Worm (Caenorhabditis elegans): ENCODE measurements around the gene R13D11.4.

Gene R13D11.4

DNA sequence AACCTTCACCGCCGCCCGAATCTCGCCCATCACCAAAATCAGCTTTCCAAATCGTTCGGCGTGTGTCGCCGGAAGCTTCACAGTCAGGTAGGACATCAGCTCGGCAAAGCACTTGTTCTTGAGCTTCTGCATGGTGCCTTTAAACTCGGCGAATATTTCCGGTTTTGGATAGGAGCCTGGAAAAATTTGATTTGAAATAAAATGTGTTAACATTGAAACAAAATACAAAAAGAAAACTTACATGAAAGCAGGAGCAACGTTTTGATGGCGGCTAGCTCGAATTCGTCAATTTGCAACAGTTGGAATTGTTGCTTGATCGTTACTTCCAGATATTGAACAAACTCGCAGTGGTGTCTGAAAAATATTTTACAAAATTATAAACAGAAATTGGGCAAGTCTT lies 7.9 kb upstream of the R13D11.4 start:
- TF ChIP-seq tbx-2 (tag; optimal IDR thresholded peaks at IDR 0.05) (no peak), ama-1 (optimal IDR thresholded peaks at IDR 0.05) (no peak), mab-9 (GFP tag; IDR thresholded peaks at IDR 0.05) (no peak), mdl-1 (tag; optimal IDR thresholded peaks at IDR 0.05) (no peak), pax-3 (tag; optimal IDR thresholded peaks at IDR 0.05) (no peak), nhr-84 (tag; optimal IDR thresholded peaks at IDR 0.05) (no peak), nhr-90 (tag; optimal IDR thresholded peaks at IDR 0.05; ENCODE audit: poor library complexity) (no peak), fkh-8 (tag; optimal IDR thresholded peaks at IDR 0.05) (no peak), xbp-1 (tag; optimal IDR thresholded peaks at IDR 0.05) (no peak)

DNA sequence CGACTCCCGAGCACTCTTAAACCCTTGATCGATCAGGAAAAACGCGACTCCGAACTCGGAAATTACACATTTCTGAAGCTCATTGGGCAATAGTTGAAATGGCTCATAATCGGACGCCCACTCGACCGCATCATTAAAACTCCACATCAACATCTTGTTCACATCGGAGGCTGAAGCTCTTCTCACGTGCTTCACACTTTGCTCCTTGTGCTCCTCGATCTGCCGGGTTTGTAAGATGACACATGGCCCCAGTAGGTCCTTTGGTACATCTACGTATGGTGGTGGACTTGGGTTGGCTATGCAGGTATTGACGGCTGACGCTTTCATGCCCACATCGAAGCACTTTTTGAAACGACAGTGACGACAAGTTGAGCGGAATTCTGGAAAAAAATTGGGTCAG lies 7.1 kb upstream of the R13D11.4 start:
- TF ChIP-seq ceh-90 (tag; optimal IDR thresholded peaks at IDR 0.05) (no peak), fkh-4 (tag; optimal IDR thresholded peaks at IDR 0.05; ENCODE audit: borderline replicate concordance) (no peak), nhr-85 (tag) (no peak), skn-1 (tag; optimal IDR thresholded peaks at IDR 0.05) (no peak), sup-37 (GFP tag; optimal IDR thresholded peaks at IDR 0.05) (no peak), vab-15 (tag; optimal IDR thresholded peaks at IDR 0.05) (no peak), lir-3 (tag; optimal IDR thresholded peaks at IDR 0.05; ENCODE audit: poor library complexity) (no peak), nhr-19 (GFP tag; conservative IDR thresholded peaks at IDR 0.05) (no peak), nhr-76 (tag; optimal IDR thresholded peaks at IDR 0.05) (no peak), unc-62 (GFP tag; optimal IDR thresholded peaks at IDR 0.05) (no peak), unc-98 (GFP tag; IDR thresholded peaks at IDR 0.05) (no peak), ets-5 (GFP tag; IDR thresholded peaks at IDR 0.05) (no peak), fkh-8 (tag; optimal IDR thresholded peaks at IDR 0.05) (no peak), alr-1 (tag; optimal IDR thresholded peaks at IDR 0.05; ENCODE audit: borderline replicate concordance) (no peak), nhr-84 (tag; optimal IDR thresholded peaks at IDR 0.05) (no peak), elt-3 (tag; optimal IDR thresholded peaks at IDR 0.05) (no peak), snpc-4 (tag; optimal IDR thresholded peaks at IDR 0.05) (no peak), jun-1 (tag; optimal IDR thresholded peaks at IDR 0.05) (no peak), ama-1 (optimal IDR thresholded peaks at IDR 0.05) (no peak), aha-1 (tag; optimal IDR thresholded peaks at IDR 0.05) (no peak)

DNA sequence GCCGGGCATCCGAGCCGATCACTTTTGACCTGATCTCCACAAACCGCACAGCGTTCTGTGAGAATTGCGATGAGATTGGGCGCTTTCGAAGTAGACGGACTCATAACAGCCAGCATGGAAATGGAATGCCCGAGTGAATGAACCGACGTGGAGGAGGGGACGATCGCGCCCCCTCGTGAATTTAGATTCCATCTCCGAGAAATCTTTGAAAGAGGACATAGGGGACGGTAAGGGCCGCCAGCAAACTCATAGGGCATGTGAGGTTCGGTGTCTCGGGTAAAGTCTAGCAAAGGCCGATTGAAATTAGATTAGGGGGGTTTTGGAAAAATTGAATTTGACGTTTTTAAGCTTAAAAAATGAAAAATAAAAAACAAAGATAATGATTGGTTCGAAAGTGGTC lies 6.1 kb upstream of the R13D11.4 start, which contains the start of gene nhr-270:
nhr-270 (minus strand) TSS at position 257 of the 400 bp plus-strand sequence.
- TF ChIP-seq ceh-63 (GFP tag; optimal IDR thresholded peaks at IDR 0.05) (no peak), pax-3 (tag; optimal IDR thresholded peaks at IDR 0.05) (no peak), F16B12.6 (tag; optimal IDR thresholded peaks at IDR 0.05) (no peak), lir-3 (tag; optimal IDR thresholded peaks at IDR 0.05; ENCODE audit: poor library complexity) (no peak), nhr-85 (tag) (peak; percentile 41), mab-9 (GFP tag; IDR thresholded peaks at IDR 0.05) (no peak), swsn-7 (tag; optimal IDR thresholded peaks at IDR 0.05) (no peak), isw-1 (GFP tag; IDR thresholded peaks at IDR 0.05) (no peak), grh-1 (GFP tag; IDR thresholded peaks at IDR 0.05) (no peak), lin-14 (GFP tag; optimal IDR thresholded peaks at IDR 0.05) (peak; percentile 32), nhr-76 (tag; optimal IDR thresholded peaks at IDR 0.05) (no peak)

DNA sequence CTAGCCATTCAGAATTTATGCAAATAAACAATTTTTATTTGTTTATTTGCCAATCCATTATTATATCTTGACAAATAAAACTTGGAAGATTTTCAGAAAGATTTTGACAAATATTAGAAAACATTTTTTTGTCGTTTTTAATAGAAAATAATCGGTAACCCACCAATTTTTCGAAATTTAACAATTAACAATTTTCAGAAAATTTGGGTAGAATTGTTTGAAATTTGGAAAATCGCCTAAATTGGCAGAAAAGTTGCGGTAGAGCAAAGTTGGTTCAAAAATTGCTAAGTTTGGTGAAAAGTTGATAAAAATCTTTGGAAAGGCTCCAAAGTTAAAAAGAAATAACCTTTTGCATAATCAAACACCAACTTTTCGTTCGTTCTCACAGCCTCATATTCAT lies 2.4 kb upstream of the R13D11.4 start:
- TF ChIP-seq nhr-19 (GFP tag; conservative IDR thresholded peaks at IDR 0.05) (no peak), blmp-1 (tag; optimal IDR thresholded peaks at IDR 0.05) (no peak), lin-14 (GFP tag; optimal IDR thresholded peaks at IDR 0.05) (no peak), C04F5.9 (tag; optimal IDR thresholded peaks at IDR 0.05) (no peak), tlp-1 (tag; optimal IDR thresholded peaks at IDR 0.05) (no peak), nhr-28 (tag; optimal IDR thresholded peaks at IDR 0.05) (no peak), aly-2 (tag; optimal IDR thresholded peaks at IDR 0.05) (no peak), snpc-4 (tag; optimal IDR thresholded peaks at IDR 0.05) (no peak), sox-4 (tag; optimal IDR thresholded peaks at IDR 0.05) (no peak), xbp-1 (tag; optimal IDR thresholded peaks at IDR 0.05) (no peak)
